Worm (Caenorhabditis elegans) whole organism, early embryonic: ENCODE data around the gene C54H2.4.

ENCODE experiments used
- aly-1 ChIP-seq: sonication (generic microtip); optimal IDR thresholded peaks from 2 replicates; lab custom pipeline; 2016; ENCODE audit warnings: missing genetic modification characterization, missing compliant biosample characterization
- ama-1 ChIP-seq: fragments of 150-350 bp; optimal IDR thresholded peaks from 2 replicates; lab custom pipeline; 2014

ce11 chrX:5733728-5734252 lies 36.8 kb downstream of the C54H2.4 start, which contains the start of gene rgs-6:
- TF ChIP-seq ama-1 (lab: Kevin White, UChicago) (no peak), aly-1 (tag; lab: Kevin White, UChicago) (no peak)
